Worm (Caenorhabditis elegans) whole organism, L1 larva: ENCODE results near the gene mec-7.

Experiments used
- C16A3.4 ChIP-seq: fragments of 150-350 bp; optimal IDR thresholded peaks from 2 replicates; lab custom pipeline; 2014; ENCODE audit warnings: missing biosample characterization, missing genetic modification characterization
- aha-1 ChIP-seq: fragments of 150-350 bp; optimal IDR thresholded peaks from 2 replicates; lab custom pipeline; 2014; ENCODE audit warnings: missing biosample characterization, missing genetic modification characterization
- alr-1 ChIP-seq: fragments of 200-800 bp; sonication (Bioruptor generic); optimal IDR thresholded peaks from 2 replicates; lab custom pipeline; 2018; ENCODE audit warnings: borderline replicate concordance, mild to moderate bottlenecking, missing genetic modification characterization, missing compliant biosample characterization
- ama-1 ChIP-seq: fragments of 150-350 bp; optimal IDR thresholded peaks from 2 replicates; lab custom pipeline; 2014
- ceh-63 ChIP-seq: fragments of 200-800 bp; sonication (Bioruptor generic); optimal IDR thresholded peaks from 2 replicates; lab custom pipeline; 2018; ENCODE audit warnings: mild to moderate bottlenecking, missing genetic modification characterization, missing compliant biosample characterization
- dpl-1 ChIP-seq, 3 experiments: fragments of 150-350 bp in 2 of 3; sonication (generic microtip) in 1 of 3; optimal IDR thresholded peaks; 2 replicates each; lab custom pipeline; 2014 to 2017; ENCODE audit warnings: missing biosample characterization in 3 of 3, missing genetic modification characterization in 3 of 3, missing genetic modification reagents in 3 of 3
- dsc-1 ChIP-seq: sonication (generic microtip); optimal IDR thresholded peaks from 2 replicates; lab custom pipeline; 2016; ENCODE audit warnings: mild to moderate bottlenecking, missing genetic modification characterization, missing compliant biosample characterization
- efl-1 ChIP-seq, 4 experiments: fragments of 150-350 bp; optimal IDR thresholded peaks in 3 of 4; peaks in 1 of 4; 1 replicate in 1 of 4; 2 replicates in 3 of 4; lab custom pipeline; 2014; ENCODE audit warnings: missing biosample characterization in 2 of 4, missing genetic modification characterization in 2 of 4, missing genetic modification reagents in 2 of 4
- egl-27 ChIP-seq, 2 experiments: fragments of 150-350 bp in 1 of 2; sonication (generic microtip); optimal IDR thresholded peaks; 3 replicates each; lab custom pipeline; 2017 to 2018; ENCODE audit warnings: missing biosample characterization in 2 of 2, missing genetic modification characterization in 2 of 2, missing genetic modification reagents in 2 of 2
- elt-3 ChIP-seq, 6 experiments: fragments of 150-350 bp in 1 of 6; sonication (generic microtip); optimal IDR thresholded peaks; 2 replicates each; lab custom pipeline; 2017 to 2018; ENCODE audit warnings: missing biosample characterization in 6 of 6, missing genetic modification characterization in 6 of 6, inconsistent platforms in 1 of 6
- grh-1 ChIP-seq: fragments of 200-800 bp; sonication (Bioruptor generic); IDR thresholded peaks from 2 replicates; pipeline ENCODE4 v1.3.6; 2022; ENCODE audit warnings: missing genetic modification reagents, missing genetic modification characterization, missing compliant biosample characterization
- hlh-17 ChIP-seq: fragments of 200-800 bp; sonication (Bioruptor generic); optimal IDR thresholded peaks from 2 replicates; lab custom pipeline; 2018; ENCODE audit warnings: missing genetic modification characterization, mild to moderate bottlenecking, missing compliant biosample characterization, moderate library complexity, borderline replicate concordance
- isw-1 ChIP-seq: fragments of 200-800 bp; sonication (Bioruptor generic); IDR thresholded peaks from 2 replicates; pipeline ENCODE4 v1.3.6; 2022; ENCODE audit warnings: missing genetic modification characterization, missing compliant biosample characterization
- lin-13 ChIP-seq: fragments of 150-350 bp; optimal IDR thresholded peaks from 2 replicates; lab custom pipeline; 2014; ENCODE audit warnings: missing biosample characterization, missing genetic modification reagents, missing genetic modification characterization
- lin-14 ChIP-seq: fragments of 200-800 bp; sonication (Bioruptor generic); optimal IDR thresholded peaks from 2 replicates; lab custom pipeline; 2018; ENCODE audit warnings: mild to moderate bottlenecking, missing genetic modification characterization, moderate library complexity, missing compliant biosample characterization
- lin-15B ChIP-seq: fragments of 150-350 bp; sonication (generic microtip); optimal IDR thresholded peaks from 3 replicates; lab custom pipeline; 2014; ENCODE audit warnings: missing biosample characterization, missing genetic modification characterization
- lin-35 ChIP-seq, 2 experiments: fragments of 150-350 bp; optimal IDR thresholded peaks; 2 replicates each; lab custom pipeline; 2014; ENCODE audit warnings: missing biosample characterization in 2 of 2, missing genetic modification characterization in 2 of 2, missing genetic modification reagents in 2 of 2
- lir-3 ChIP-seq: sonication (generic microtip); optimal IDR thresholded peaks from 2 replicates; lab custom pipeline; 2016; ENCODE audit warnings: mild to moderate bottlenecking, missing genetic modification characterization, moderate library complexity, missing compliant biosample characterization; ENCODE audit not compliant: poor library complexity
- mab-9 ChIP-seq: fragments of 200-800 bp; sonication (Bioruptor generic); IDR thresholded peaks from 2 replicates; pipeline ENCODE4 v1.3.6; 2022; ENCODE audit warnings: missing genetic modification reagents, missing genetic modification characterization, missing compliant biosample characterization
- mdl-1 ChIP-seq, 2 experiments: fragments of 150-350 bp; optimal IDR thresholded peaks; 2 replicates each; lab custom pipeline; 2014 to 2017; ENCODE audit warnings: missing biosample characterization in 2 of 2, missing genetic modification characterization in 2 of 2, inconsistent platforms in 1 of 2
- nhr-19 ChIP-seq: fragments of 200-800 bp; sonication (Bioruptor generic); conservative IDR thresholded peaks from 2 replicates; pipeline ENCODE4 v1.3.6; 2022; ENCODE audit warnings: missing genetic modification characterization, missing compliant biosample characterization
- nhr-237 ChIP-seq: fragments of 150-350 bp; optimal IDR thresholded peaks from 2 replicates; lab custom pipeline; 2014; ENCODE audit warnings: missing biosample characterization, missing genetic modification characterization
- pag-3 ChIP-seq: sonication (generic microtip); optimal IDR thresholded peaks from 2 replicates; lab custom pipeline; 2017; ENCODE audit warnings: missing genetic modification characterization, mild to moderate bottlenecking, missing compliant biosample characterization, antibody characterized with exemption, borderline replicate concordance; ENCODE audit not compliant: insufficient read depth
- pax-3 ChIP-seq: fragments of 200-800 bp; sonication (Bioruptor generic); optimal IDR thresholded peaks from 2 replicates; lab custom pipeline; 2018; ENCODE audit warnings: mild to moderate bottlenecking, missing genetic modification characterization, moderate library complexity, missing compliant biosample characterization
- pqm-1 ChIP-seq: sonication (generic microtip); optimal IDR thresholded peaks from 3 replicates; lab custom pipeline; 2017; ENCODE audit warnings: missing biosample characterization, missing genetic modification characterization
- skn-1 ChIP-seq: fragments of 150-350 bp; optimal IDR thresholded peaks from 2 replicates; lab custom pipeline; 2014; ENCODE audit warnings: missing biosample characterization, missing genetic modification characterization
- snpc-4 ChIP-seq: fragments of 150-350 bp; optimal IDR thresholded peaks from 2 replicates; lab custom pipeline; 2014; ENCODE audit warnings: missing biosample characterization, missing genetic modification characterization
- snu-23 ChIP-seq: sonication (generic microtip); optimal IDR thresholded peaks from 2 replicates; lab custom pipeline; 2016; ENCODE audit warnings: missing genetic modification characterization, missing compliant biosample characterization
- sox-4 ChIP-seq: sonication (generic microtip); optimal IDR thresholded peaks from 2 replicates; lab custom pipeline; 2016; ENCODE audit warnings: missing genetic modification characterization, missing compliant biosample characterization
- sup-37 ChIP-seq: fragments of 200-800 bp; sonication (Bioruptor generic); optimal IDR thresholded peaks from 2 replicates; lab custom pipeline; 2018; ENCODE audit warnings: mild to moderate bottlenecking, missing genetic modification characterization, missing compliant biosample characterization
- tbx-2 ChIP-seq: sonication (generic microtip); optimal IDR thresholded peaks from 2 replicates; lab custom pipeline; 2016; ENCODE audit warnings: missing genetic modification characterization, missing compliant biosample characterization
- unc-30 ChIP-seq: sonication (generic microtip); optimal IDR thresholded peaks from 2 replicates; lab custom pipeline; 2017; ENCODE audit warnings: missing biosample characterization, missing genetic modification characterization
- unc-62 ChIP-seq: fragments of 150-350 bp; optimal IDR thresholded peaks from 2 replicates; lab custom pipeline; 2014; ENCODE audit warnings: missing biosample characterization, missing genetic modification reagents, missing genetic modification characterization
- xbp-1 ChIP-seq: sonication (generic microtip); optimal IDR thresholded peaks from 2 replicates; lab custom pipeline; 2016; ENCODE audit warnings: missing genetic modification characterization, missing compliant biosample characterization
- zag-1 ChIP-seq: fragments of 150-350 bp; optimal IDR thresholded peaks from 2 replicates; lab custom pipeline; 2014; ENCODE audit warnings: missing biosample characterization, missing genetic modification characterization
- ztf-11 ChIP-seq, 2 experiments: sonication (generic microtip); optimal IDR thresholded peaks; 2 replicates each; lab custom pipeline; 2016 to 2017; ENCODE audit warnings: missing genetic modification characterization in 2 of 2, missing biosample characterization in 1 of 2, missing compliant biosample characterization in 1 of 2
- ztf-4 ChIP-seq: fragments of 150-350 bp; optimal IDR thresholded peaks from 2 replicates; lab custom pipeline; 2014; ENCODE audit warnings: missing biosample characterization, missing genetic modification characterization

mec-7 gene

DNA sequence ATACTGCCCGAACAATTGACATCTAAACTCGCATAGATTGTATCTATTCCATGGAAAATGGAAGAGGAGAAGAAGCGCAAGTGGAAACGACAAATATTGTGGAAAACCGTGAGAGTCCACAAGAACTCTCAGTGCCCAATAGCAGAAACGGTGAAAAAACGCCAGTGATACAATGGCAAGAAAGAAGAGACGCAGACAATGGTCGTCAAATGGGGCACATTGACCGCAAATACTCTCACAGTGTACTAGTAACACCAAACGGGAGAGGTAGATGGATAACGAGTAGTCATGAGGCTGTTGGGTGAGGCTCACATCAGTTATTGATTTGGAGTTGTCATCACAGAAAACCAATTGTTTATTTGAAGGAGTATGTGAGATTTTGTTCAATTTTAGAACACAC is 5.9 kb upstream of the mec-7 start, which contains the start of gene ZK154.4 (continued):
- TF ChIP-seq aha-1 (no peak), hlh-17 (GFP tag; lab: Kevin White, UChicago) (no peak), elt-3 (tag; optimal IDR thresholded peaks at IDR 0.05; lab: Kevin White, UChicago) (no peak), pag-3 (no peak), egl-27 (tag; optimal IDR thresholded peaks at IDR 0.05; lab: Kevin White, UChicago) (no peak), skn-1 (peak; percentile 2), sox-4 (tag; lab: Kevin White, UChicago) (no peak), lin-35 (GFP tag; optimal IDR thresholded peaks at IDR 0.05; lab: Kevin White, UChicago) (peak; percentile 52 to 74), snu-23 (peak; percentile 75), ztf-4 (peak; percentile 42), pqm-1 (no peak), alr-1 (tag; lab: Kevin White, UChicago) (no peak), C16A3.4 (tag; lab: Kevin White, UChicago) (peak; percentile 73), tbx-2 (tag; lab: Kevin White, UChicago) (peak; percentile 55), efl-1 (optimal IDR thresholded peaks at IDR 0.05; lab: Kevin White, UChicago) (peak; percentile 41 to 62), efl-1 (GFP tag; optimal IDR thresholded peaks at IDR 0.05 in 1 of 2; lab: Kevin White, UChicago) (peak; percentile 63 to 92), mab-9 (GFP tag; lab: Robert Waterston, UW) (no peak), pax-3 (tag; lab: Kevin White, UChicago) (no peak), nhr-19 (GFP tag; lab: Robert Waterston, UW) (peak; percentile 43; the same call in 1 of the 2 replicates), grh-1 (GFP tag; lab: Robert Waterston, UW) (no peak), lin-15B (tag; lab: Kevin White, UChicago) (no peak), lin-13 (GFP tag; lab: Kevin White, UChicago) (peak; percentile 24), unc-62 (GFP tag; lab: Kevin White, UChicago) (no peak), snpc-4 (tag; lab: Kevin White, UChicago) (no peak), nhr-237 (tag; lab: Kevin White, UChicago) (no peak), zag-1 (tag; lab: Kevin White, UChicago) (no peak), mdl-1 (tag; optimal IDR thresholded peaks at IDR 0.05; lab: Kevin White, UChicago) (peak in 1 of 2 experiments; percentile 56), dsc-1 (tag; lab: Kevin White, UChicago) (peak; percentile 42), lin-14 (peak; percentile 75), isw-1 (GFP tag; lab: Robert Waterston, UW) (peak; percentile 8; the same call in 1 of the 2 replicates)

DNA sequence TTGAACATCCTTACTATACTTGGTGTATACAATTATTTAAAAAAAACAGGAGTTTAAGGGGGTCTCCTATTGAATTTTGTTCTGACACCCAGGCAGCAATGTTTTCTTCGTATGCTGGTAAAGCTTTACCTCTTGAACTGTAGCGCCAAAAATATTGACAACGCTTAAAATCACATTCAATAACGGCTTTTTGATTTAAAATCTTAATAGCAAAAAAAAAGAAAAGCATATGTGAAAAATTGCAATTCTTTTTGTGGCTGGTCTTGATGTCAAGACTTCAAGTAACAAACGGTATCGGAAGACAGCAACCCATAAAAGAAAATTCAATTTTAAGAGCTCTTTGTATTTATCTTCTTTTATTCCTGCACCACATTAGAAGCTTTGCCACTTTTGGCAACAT is 5.3 kb upstream of the mec-7 start:
- TF ChIP-seq unc-30 (no peak), xbp-1 (no peak), ceh-63 (GFP tag; lab: Kevin White, UChicago) (no peak), ztf-11 (tag; optimal IDR thresholded peaks at IDR 0.05; lab: Kevin White, UChicago) (no peak), sup-37 (GFP tag; lab: Kevin White, UChicago) (no peak), lin-35 (GFP tag; optimal IDR thresholded peaks at IDR 0.05; lab: Kevin White, UChicago) (no peak), ama-1 (lab: Kevin White, UChicago) (no peak), dpl-1 (GFP tag; optimal IDR thresholded peaks at IDR 0.05; lab: Kevin White, UChicago) (no peak)

DNA sequence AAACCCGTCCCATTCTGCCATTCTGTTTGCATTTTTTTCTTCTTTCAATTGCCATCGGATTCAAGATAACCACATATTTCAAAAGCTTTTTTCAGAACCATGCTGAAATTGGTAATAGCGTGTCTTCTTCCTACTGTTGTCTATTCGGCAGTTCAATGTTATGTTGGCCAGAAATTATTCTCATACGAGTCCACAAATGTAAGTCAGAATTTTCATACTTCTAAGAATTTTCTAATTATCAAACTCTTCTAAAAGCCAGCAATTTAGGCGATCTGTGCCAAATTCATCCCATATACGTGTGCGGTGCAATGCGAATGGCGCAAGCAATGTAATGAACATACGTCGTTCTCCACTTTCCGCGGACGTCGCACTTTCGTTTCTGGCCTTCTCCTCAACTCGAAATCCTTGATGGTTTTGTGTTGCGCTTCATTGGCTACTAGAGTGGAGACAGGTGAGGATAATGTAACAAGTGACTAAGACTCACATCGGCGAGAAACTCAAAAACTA is 3.1 kb upstream of the mec-7 start, which contains the start of gene ZK154.1:
ZK154.1 (plus strand) TSS at position 51 of the 507 bp plus-strand sequence.
- TF ChIP-seq lir-3 (tag; lab: Kevin White, UChicago): no peak
